Worm (Caenorhabditis elegans): ENCODE data around the gene tag-18.
A peak's percentile ranks its signal among the peaks of the same experiment; 100 is the strongest.

Gene tag-18

DNA sequence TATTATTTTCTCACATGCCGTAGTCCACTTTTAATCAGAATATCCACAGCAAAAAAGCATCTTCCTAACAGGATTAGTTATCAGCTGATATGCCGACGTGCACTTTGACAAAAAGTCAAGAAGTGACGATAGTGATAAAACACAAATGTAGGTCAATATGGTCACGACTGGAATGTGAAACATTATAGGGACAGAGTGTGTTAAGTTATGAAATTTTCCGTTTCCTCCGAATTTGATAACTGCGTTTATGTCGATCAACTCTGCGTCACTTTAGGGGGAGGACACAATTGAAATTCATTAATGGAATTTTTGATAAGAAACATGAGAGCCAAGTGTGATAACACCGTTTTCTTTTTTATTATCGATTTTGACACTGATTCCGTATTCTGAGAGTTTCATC is 4.9 kb downstream of the tag-18 start, which contains the start of gene aex-4:
Gene aex-4, plus strand, starts transcription at position 312 of the 400 bp plus-strand sequence.
- TF ChIP-seq egl-13 (tag; optimal IDR thresholded peaks at IDR 0.05) (peak; percentile 34), pax-3 (tag; optimal IDR thresholded peaks at IDR 0.05) (peak; percentile 51), dsc-1 (tag; optimal IDR thresholded peaks at IDR 0.05) (peak; percentile 54), lin-14 (GFP tag; optimal IDR thresholded peaks at IDR 0.05) (peak; percentile 19), unc-98 (GFP tag; IDR thresholded peaks at IDR 0.05) (no peak), irx-1 (tag; optimal IDR thresholded peaks at IDR 0.05) (no peak), nhr-71 (tag; optimal IDR thresholded peaks at IDR 0.05) (peak; percentile 34), fkh-8 (tag; optimal IDR thresholded peaks at IDR 0.05) (peak; percentile 4), lin-35 (GFP tag; optimal IDR thresholded peaks at IDR 0.05) (peak in 1 of 2 experiments; percentile 31), fos-1 (tag; optimal IDR thresholded peaks at IDR 0.05) (no peak), nhr-47 (tag; optimal IDR thresholded peaks at IDR 0.05) (peak; percentile 12), elt-2 (tag; optimal IDR thresholded peaks at IDR 0.05) (peak; percentile 94), elt-3 (tag; optimal IDR thresholded peaks at IDR 0.05) (no peak), pqm-1 (tag; optimal IDR thresholded peaks at IDR 0.05) (peak; percentile 69), nhr-20 (tag; optimal IDR thresholded peaks at IDR 0.05) (peak; percentile 21)

DNA sequence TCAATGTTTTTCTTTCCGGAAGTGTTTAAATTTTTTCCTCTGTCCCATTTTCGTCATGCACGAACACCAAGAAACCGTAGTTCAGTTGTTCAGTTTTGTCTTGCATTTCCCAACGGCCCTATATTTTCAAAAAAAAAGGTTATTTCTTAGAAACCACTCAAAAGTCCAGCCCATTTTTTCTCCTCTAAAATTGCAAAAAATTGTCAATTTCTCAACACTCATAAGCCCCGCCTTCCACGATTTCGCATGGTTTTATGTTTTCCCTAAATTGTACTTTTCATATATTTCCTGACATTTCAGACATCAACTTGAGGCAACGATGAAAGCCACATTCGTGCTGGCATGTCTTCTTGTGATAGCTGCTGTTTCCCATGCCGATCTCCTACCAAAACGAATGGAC is 6.6 kb downstream of the tag-18 start, which contains the start of gene nlp-1:
Gene nlp-1, plus strand, starts transcription at position 301 of the 400 bp plus-strand sequence.
- TF ChIP-seq hlh-4 (tag; optimal IDR thresholded peaks at IDR 0.05): no peak
- no peak for TF ChIP-seq mdl-1 (tag; optimal IDR thresholded peaks at IDR 0.05)
- TF ChIP-seq unc-30 (tag; optimal IDR thresholded peaks at IDR 0.05): no peak
- TF ChIP-seq nhr-76 (tag; optimal IDR thresholded peaks at IDR 0.05): no peak
- no peak for TF ChIP-seq nhr-71 (tag; optimal IDR thresholded peaks at IDR 0.05)
- TF ChIP-seq F16B12.6 (tag; optimal IDR thresholded peaks at IDR 0.05): no peak
- no peak for TF ChIP-seq unc-62 (GFP tag; optimal IDR thresholded peaks at IDR 0.05)
- TF ChIP-seq nhr-28 (tag; optimal IDR thresholded peaks at IDR 0.05): no peak
- no peak for TF ChIP-seq lin-14 (GFP tag; optimal IDR thresholded peaks at IDR 0.05)
- no peak for TF ChIP-seq ztf-4 (tag; optimal IDR thresholded peaks at IDR 0.05)
- no peak for TF ChIP-seq snu-23 (GFP tag; optimal IDR thresholded peaks at IDR 0.05)

DNA sequence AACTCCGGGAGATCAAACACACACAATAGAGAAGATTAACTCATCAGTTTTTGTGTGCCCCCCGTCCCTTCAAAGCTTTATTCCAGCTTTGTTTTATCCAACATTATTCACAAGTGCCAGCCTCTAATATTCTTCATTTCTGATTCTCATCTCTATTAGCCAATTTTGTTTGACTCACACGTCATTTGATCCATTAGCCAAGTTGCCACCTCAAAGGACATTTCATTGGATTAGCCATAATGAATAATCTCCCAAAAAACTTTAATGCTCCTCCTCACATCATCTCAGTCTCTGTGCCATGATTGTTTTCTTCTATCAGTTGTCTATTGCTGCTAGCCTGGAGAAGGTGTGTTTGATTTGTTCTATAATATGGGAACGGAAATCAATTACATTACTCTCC is 8.4 kb downstream of the tag-18 start:
- TF ChIP-seq ceh-8 (GFP tag; optimal IDR thresholded peaks at IDR 0.05) (peak; percentile 72), ets-5 (GFP tag; IDR thresholded peaks at IDR 0.05) (no peak), dsc-1 (tag; optimal IDR thresholded peaks at IDR 0.05) (peak; percentile 86)

DNA sequence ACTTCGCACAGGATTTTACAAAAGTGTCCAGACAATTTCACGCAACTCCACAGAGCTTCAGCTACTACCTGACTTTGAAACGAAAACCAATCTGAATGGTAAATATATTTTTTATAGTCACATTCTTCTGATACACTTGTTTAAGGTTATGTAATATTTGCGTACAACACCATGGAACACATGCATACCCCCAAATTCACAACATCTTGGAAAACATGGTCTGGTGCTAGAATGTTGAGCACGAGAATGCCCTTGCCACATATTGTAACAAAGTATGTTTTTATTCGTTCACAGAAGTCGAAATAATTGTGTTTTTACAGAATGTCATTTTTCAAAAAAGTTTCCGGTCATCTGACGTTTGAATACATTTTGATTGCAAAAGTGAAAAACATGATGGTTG is 18.0 kb downstream of the tag-18 start:
- no peak for TF ChIP-seq lin-14 (GFP tag; optimal IDR thresholded peaks at IDR 0.05)

DNA sequence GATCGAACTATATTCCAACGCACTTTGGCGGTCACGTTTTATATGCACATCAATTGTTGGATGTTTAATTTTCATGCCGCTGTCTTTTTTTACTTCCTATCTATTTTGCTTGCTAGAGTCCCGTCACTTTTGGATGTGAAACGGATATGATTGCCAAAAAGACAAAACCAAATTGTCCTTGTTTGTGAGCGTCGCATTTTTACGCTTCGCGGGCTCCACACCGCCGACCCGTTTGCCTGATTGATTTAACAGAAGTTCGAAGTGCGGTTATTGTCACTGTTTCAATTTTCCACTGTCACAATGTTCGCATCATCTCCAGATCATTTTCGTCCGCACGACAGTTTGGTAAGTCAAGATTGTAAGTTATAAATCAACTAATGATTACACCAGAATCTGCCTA is 19.0 kb downstream of the tag-18 start, which contains the start of gene C01C4.2:
Gene C01C4.2, plus strand, starts transcription at position 301 of the 400 bp plus-strand sequence.
- TF ChIP-seq nhr-90 (tag; optimal IDR thresholded peaks at IDR 0.05; ENCODE audit: poor library complexity) (no peak), mdl-1 (tag; optimal IDR thresholded peaks at IDR 0.05) (no peak), rnt-1 (tag; optimal IDR thresholded peaks at IDR 0.05) (no peak), swsn-7 (tag; optimal IDR thresholded peaks at IDR 0.05) (no peak), C16A3.4 (tag; optimal IDR thresholded peaks at IDR 0.05) (no peak)

DNA sequence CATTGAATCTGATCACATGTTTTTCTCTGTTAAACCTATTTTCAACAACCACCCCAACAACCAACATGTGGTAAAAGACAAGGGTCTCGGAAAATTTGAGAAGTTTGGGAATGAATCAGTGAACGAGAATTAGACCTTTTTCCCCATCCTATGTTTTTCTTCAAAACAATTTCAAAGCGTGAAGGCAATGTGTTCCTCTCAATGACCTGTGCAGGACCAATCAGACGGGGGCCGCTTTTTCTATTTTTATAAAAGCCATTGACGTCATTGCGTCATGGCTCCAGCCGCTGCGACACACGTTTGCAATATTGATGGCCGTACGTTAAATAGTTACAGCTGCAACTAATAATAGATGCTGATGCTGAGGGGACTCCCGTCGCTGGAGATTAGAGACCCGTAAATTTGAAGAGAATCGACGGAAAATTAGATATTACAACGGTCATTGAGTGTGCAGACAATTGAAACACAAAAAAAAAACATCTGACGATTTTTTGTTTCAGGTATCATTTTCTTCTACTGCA is 22.2 kb downstream of the tag-18 start:
- TF ChIP-seq lin-14 (GFP tag; optimal IDR thresholded peaks at IDR 0.05): peak; percentile 40
- TF ChIP-seq rnt-1 (tag; optimal IDR thresholded peaks at IDR 0.05): peak; percentile 30
- peak; percentile 59 for TF ChIP-seq nhr-71 (tag; optimal IDR thresholded peaks at IDR 0.05)
- TF ChIP-seq nhr-85 (tag): peak; percentile 34
- no peak for TF ChIP-seq sup-37 (GFP tag; optimal IDR thresholded peaks at IDR 0.05)
- peak; percentile 95 for TF ChIP-seq fkh-4 (tag; optimal IDR thresholded peaks at IDR 0.05; ENCODE audit: borderline replicate concordance)
- no peak for TF ChIP-seq lin-39 (tag; optimal IDR thresholded peaks at IDR 0.05)
- TF ChIP-seq dsc-1 (tag; optimal IDR thresholded peaks at IDR 0.05): peak; percentile 99
- TF ChIP-seq sox-4 (tag; optimal IDR thresholded peaks at IDR 0.05): no peak

Data from whole organism, L1 larva.